Fruit fly (Drosophila melanogaster) Kc167 (cell line): ENCODE data around the gene Pink1.

Experiments
- Myc ChIP-seq: fragments of >200 bp; optimal IDR thresholded peaks from 2 replicates; lab custom pipeline; 2017; ENCODE audit warnings: missing external identifiers
- Sin3A ChIP-seq: fragments of >200 bp; optimal IDR thresholded peaks from 2 replicates; lab custom pipeline; 2018; ENCODE audit warnings: missing external identifiers
- h ChIP-seq: fragments of >200 bp; optimal IDR thresholded peaks from 3 replicates; lab custom pipeline; 2018; ENCODE audit warnings: missing external identifiers
- insv ChIP-seq: fragments of >200 bp; optimal IDR thresholded peaks from 3 replicates; lab custom pipeline; 2018; ENCODE audit warnings: missing external identifiers
- psq ChIP-seq: fragments of >200 bp; optimal IDR thresholded peaks from 2 replicates; lab custom pipeline; 2017; ENCODE audit warnings: missing external identifiers
- ttk ChIP-seq: sonication (Bioruptor generic); optimal IDR thresholded peaks from 2 replicates; lab custom pipeline; 2017; ENCODE audit warnings: missing external identifiers

Pink1 gene

DNA sequence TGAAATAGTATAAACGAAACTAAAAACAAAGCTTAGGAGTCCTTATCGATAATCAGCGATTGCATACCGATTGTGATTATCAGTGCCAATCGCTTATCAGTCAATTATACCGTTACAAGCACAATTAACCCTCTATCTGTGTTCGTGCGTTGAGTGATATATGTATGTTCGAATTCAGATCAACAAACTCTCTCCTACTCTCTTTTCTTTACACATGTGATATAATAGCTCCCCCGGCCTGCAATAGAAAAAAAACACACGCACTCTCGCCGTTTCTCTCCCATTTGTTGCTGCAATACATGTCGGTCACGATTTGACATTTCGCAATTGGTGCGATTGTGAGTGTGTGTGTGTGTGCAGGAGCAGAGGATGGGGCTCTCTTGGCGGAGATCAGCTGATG, 21.2 kb upstream of the Pink1 start:
- TF ChIP-seq ttk (lab: Kevin White, UChicago), result no peak
- TF ChIP-seq psq (lab: Kevin White, UChicago), result no peak
- TF ChIP-seq h (lab: Kevin White, UChicago), result no peak

DNA sequence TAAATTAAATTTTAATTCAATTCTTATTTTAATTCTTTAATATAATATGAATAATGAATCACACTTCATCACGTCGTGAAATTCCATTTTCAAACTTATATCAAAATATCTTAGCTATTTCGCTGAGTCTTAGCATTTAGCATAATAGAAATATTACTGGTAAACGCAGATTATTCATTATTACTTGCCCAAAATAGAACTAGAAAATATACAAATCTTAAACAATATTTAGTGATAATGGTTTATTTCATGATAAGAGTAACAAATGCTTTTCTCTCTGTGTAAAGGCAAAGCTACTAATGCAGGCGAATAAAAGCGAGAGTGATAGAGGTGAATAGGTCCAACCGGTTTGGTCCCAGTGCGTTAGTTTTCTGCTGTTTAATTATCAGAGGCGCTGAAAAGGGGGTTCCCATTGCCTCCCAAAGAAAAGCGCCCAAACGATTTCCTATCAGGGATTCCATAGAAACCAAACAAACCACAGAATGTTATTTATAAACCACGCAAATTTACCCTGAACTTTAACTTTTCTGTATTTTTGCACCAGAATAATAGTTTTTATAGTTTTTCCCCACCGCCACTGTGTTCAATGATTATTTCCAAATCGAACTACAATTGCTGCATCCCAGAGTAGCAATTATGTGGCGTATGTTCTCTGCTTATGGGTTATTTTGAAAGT, 20.6 kb upstream of the Pink1 start:
- TF ChIP-seq insv (lab: Kevin White, UChicago) (no peak), Myc (lab: Kevin White, UChicago) (no peak), ttk (lab: Kevin White, UChicago) (no peak), psq (lab: Kevin White, UChicago) (no peak), h (lab: Kevin White, UChicago) (no peak), Sin3A (no peak)

DNA sequence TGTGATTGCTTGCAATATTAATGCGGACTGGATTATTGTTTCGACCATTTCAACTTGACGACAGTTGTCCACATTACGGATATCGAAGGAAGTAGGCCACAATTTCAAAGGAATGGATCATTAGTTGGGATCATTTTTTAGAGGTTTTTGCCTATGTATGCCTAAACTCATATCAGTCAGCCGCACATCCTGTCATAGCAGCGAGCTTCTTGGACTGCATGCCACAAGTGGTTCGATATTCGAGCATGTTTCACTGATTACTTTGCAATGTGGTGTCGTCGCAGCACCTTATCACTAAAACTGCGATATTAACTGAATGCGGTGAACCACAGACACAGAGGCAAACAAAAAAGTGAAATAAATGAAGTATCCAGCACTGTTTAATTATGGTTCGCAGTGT, 19.6 kb upstream of the Pink1 start:
- TF ChIP-seq ttk (lab: Kevin White, UChicago) (no peak), insv (lab: Kevin White, UChicago) (no peak), h (lab: Kevin White, UChicago) (no peak), Sin3A (no peak), Myc (lab: Kevin White, UChicago) (no peak), psq (lab: Kevin White, UChicago) (no peak)

- TF ChIP-seq Myc (lab: Kevin White, UChicago) (no peak), Sin3A (no peak), h (lab: Kevin White, UChicago) (no peak), ttk (lab: Kevin White, UChicago) (no peak), psq (lab: Kevin White, UChicago) (no peak), insv (lab: Kevin White, UChicago) (no peak)
Measured at dm6 chrX:6673637-6674487, 9.7 kb upstream of the Pink1 start, which contains the start of the genes CG3198 and Mcm6. Gene CG3198 (minus strand): TSS chrX:6673973. Gene Mcm6 (plus strand): TSS chrX:6674387.

- TF ChIP-seq ttk (lab: Kevin White, UChicago), result no peak
- peak; percentile 28 for TF ChIP-seq Sin3A
Measured at dm6 chrX:6677826-6678489, 5.6 kb upstream of the Pink1 start, which contains the start of gene Fum1. Gene Fum1 (plus strand): TSS chrX:6678424.

DNA sequence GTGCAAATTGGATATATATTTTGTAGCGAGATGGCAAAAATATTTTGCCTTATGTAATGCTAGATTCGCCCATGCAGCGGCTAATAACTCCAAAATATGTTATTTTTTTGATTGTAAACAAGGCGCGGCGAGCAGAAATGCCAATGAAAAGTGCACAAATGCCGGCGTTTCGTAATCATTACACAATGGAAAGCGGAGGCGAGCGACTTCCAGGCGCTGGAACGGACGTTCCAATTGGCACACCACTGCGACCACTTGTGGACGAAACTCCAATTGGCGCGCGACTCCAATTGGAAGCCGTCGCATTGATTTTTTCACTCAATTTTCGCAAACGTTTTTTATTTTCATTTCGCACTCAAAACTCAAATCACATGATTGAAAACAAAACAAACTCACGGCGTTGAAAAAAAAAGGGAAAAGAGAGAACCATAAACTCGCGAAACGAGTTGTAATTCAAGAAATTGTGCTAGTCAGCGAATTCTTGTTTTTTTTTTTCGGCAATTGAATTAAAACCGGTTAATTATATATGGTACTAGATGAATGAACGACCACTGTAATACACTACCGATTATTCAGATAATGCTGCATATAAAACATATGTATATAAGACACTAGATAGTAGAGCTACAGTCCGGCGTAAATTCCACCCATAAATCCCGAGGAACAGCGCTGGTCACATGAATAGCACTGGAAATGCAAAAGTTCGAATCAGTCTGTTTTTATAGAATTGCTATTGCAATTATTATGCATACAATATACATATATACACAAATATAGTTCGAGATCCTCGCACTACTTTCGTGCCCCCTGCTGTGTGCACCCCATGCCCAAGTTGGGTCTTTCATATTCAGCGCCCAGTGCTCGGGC, 4.7 kb upstream of the Pink1 start, which contains the start of gene ND-ASHI:
TSS of gene ND-ASHI (minus strand) at position 484 of the 867 bp plus-strand sequence.
- no peak for TF ChIP-seq Sin3A
- no peak for TF ChIP-seq insv (lab: Kevin White, UChicago)
- TF ChIP-seq h (lab: Kevin White, UChicago), result no peak
- no peak for TF ChIP-seq psq (lab: Kevin White, UChicago)
- TF ChIP-seq Myc (lab: Kevin White, UChicago), result no peak
- TF ChIP-seq ttk (lab: Kevin White, UChicago), result no peak

dm6 chrX:6679502-6679810, 4.1 kb upstream of the Pink1 start:
- TF ChIP-seq Sin3A, result no peak

dm6 chrX:6681467-6681866, 2.1 kb upstream of the Pink1 start, which contains the start of gene Fum2:
Gene Fum2 (plus strand): TSS chrX:6681767.
- TF ChIP-seq insv (lab: Kevin White, UChicago) (no peak), Sin3A (no peak), Myc (lab: Kevin White, UChicago) (no peak), h (lab: Kevin White, UChicago) (no peak), psq (lab: Kevin White, UChicago) (no peak), ttk (lab: Kevin White, UChicago) (no peak)

dm6 chrX:6687267-6687666, 3.7 kb downstream of the Pink1 start, which contains the start of gene CG44303:
Gene CG44303 (minus strand): TSS chrX:6687420.
- TF ChIP-seq h (lab: Kevin White, UChicago), result no peak
- TF ChIP-seq insv (lab: Kevin White, UChicago), result no peak
- no peak for TF ChIP-seq ttk (lab: Kevin White, UChicago)
- TF ChIP-seq Myc (lab: Kevin White, UChicago), result no peak

DNA sequence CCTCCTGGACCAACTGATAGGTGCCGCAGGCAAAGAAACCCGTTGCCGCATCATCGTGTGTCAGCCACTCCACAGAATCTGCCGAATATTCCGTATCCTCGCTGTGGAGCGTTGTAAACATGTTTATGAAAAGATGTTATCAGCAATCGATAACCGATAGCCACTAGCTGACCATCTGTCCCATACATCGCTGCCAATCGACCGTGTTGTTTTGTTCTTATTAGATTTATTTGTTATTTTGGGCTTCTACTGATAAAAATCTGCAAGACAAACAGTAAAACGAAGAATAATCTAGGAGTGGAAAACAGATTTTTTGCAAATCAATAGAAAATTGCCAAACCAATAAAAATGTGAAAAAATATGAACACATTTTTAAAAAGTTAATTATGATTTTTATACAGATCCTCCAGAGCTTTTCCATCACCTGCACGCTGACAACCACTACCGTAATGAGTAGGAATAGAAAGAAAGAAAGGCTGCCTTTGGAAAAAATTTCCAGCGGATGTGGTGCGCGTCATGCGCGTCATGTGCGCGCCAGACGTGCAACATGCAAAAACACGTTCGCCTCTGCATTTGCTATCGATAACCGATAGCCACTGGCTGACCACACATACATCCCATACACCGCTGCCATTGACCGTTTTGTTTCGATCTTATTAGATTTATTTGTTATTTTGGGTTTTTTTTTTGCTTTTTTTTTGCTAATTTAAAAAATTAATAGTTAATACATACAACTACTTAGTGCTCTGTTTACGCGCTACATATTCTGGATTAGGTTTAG, 5.2 kb downstream of the Pink1 start, which contains the start of gene CG3184:
TSS of gene CG3184 (minus strand) at position 155 of the 781 bp plus-strand sequence.
- TF ChIP-seq ttk (lab: Kevin White, UChicago) (no peak), Myc (lab: Kevin White, UChicago) (no peak), insv (lab: Kevin White, UChicago) (no peak), psq (lab: Kevin White, UChicago) (no peak), Sin3A (no peak), h (lab: Kevin White, UChicago) (no peak)
